Fruit fly (Drosophila melanogaster): Measurements from ENCODE around the gene CG1265.

The CG1265 gene

dm6 chr3L:4228187-4228836 is 26.3 kb upstream of the CG1265 start:
- no peak for TF ChIP-seq hb (GFP tag; IDR thresholded peaks at IDR 0.05; ENCODE audit: partially characterized antibody)
- TF ChIP-seq Lpt (GFP tag; optimal IDR thresholded peaks at IDR 0.05), result no peak
- TF ChIP-seq CG11695 (GFP tag; IDR thresholded peaks at IDR 0.05), result peak; percentile 95
- peak; percentile 90 for TF ChIP-seq CG16815 (GFP tag; optimal IDR thresholded peaks at IDR 0.05)
- peak; percentile 97 for TF ChIP-seq dmrt11E (tag; optimal IDR thresholded peaks at IDR 0.05)
- TF ChIP-seq CG15514 (GFP tag; optimal IDR thresholded peaks at IDR 0.05), result peak; percentile 77
- TF ChIP-seq CG2875 (GFP tag; optimal IDR thresholded peaks at IDR 0.05), result peak; percentile 98
- no peak for TF ChIP-seq sna (GFP tag; IDR thresholded peaks at IDR 0.05; ENCODE audit: partially characterized antibody)
- TF ChIP-seq Bteb2 (GFP tag; optimal IDR thresholded peaks at IDR 0.05), result peak; percentile 82
- peak; percentile 87 for TF ChIP-seq CG3838 (GFP tag; optimal IDR thresholded peaks at IDR 0.05)
- peak; percentile 96 for TF ChIP-seq Hsf (GFP tag; optimal IDR thresholded peaks at IDR 0.05)
- peak; percentile 95 for TF ChIP-seq aop (GFP tag; IDR thresholded peaks at IDR 0.05)
- TF ChIP-seq CG10462 (GFP tag; optimal IDR thresholded peaks at IDR 0.05), result peak; percentile 92
- peak; percentile 90 for TF ChIP-seq CG10267 (tag; optimal IDR thresholded peaks at IDR 0.05)
- TF ChIP-seq NFAT (GFP tag; IDR thresholded peaks at IDR 0.05), result peak; percentile 81
- TF ChIP-seq CG10274 (GFP tag; optimal IDR thresholded peaks at IDR 0.05), result peak; percentile 79
- TF ChIP-seq H2.0 (GFP tag; IDR thresholded peaks at IDR 0.05), result peak; percentile 96
- TF ChIP-seq Doc3 (GFP tag; IDR thresholded peaks at IDR 0.05; ENCODE audit: partially characterized antibody), result no peak
- no peak for TF ChIP-seq pita (GFP tag; optimal IDR thresholded peaks at IDR 0.05)
- TF ChIP-seq CrebB (tag; optimal IDR thresholded peaks at IDR 0.05), result peak; percentile 93
- no peak for TF ChIP-seq Trl (optimal IDR thresholded peaks at IDR 0.05)
- peak; percentile 94 for TF ChIP-seq Trl (GFP tag; optimal IDR thresholded peaks at IDR 0.05)
- no peak for TF ChIP-seq CG42726 (GFP tag; IDR thresholded peaks at IDR 0.05; ENCODE audit: partially characterized antibody)
- peak; percentile 83 for TF ChIP-seq corto (GFP tag; optimal IDR thresholded peaks at IDR 0.05)
- peak; percentile 95 for TF ChIP-seq org-1 (GFP tag; optimal IDR thresholded peaks at IDR 0.05)
- TF ChIP-seq CG12219 (GFP tag; optimal IDR thresholded peaks at IDR 0.05), result peak; percentile 97
- peak; percentile 92 for TF ChIP-seq eyg (GFP tag; optimal IDR thresholded peaks at IDR 0.05)
- peak; percentile 65; the same call in 1 of the 2 replicates for TF ChIP-seq wdn (GFP tag; IDR thresholded peaks at IDR 0.05)
- peak; percentile 88 for TF ChIP-seq gsb (GFP tag; IDR thresholded peaks at IDR 0.05)
- peak; percentile 93 for TF ChIP-seq ind (GFP tag; optimal IDR thresholded peaks at IDR 0.05)
- TF ChIP-seq bigmax (GFP tag; optimal IDR thresholded peaks at IDR 0.05), result peak; percentile 38
- peak; percentile 58 for TF ChIP-seq Hmx (GFP tag; optimal IDR thresholded peaks at IDR 0.05)
- TF ChIP-seq yki (optimal IDR thresholded peaks at IDR 0.05), result no peak
- peak; percentile 69 for TF ChIP-seq CG6854 (GFP tag; optimal IDR thresholded peaks at IDR 0.05)
- peak; percentile 88 for TF ChIP-seq CG4617 (GFP tag; optimal IDR thresholded peaks at IDR 0.05; ENCODE audit: borderline replicate concordance)
- TF ChIP-seq CG5180 (GFP tag; optimal IDR thresholded peaks at IDR 0.05), result peak; percentile 92
- TF ChIP-seq ap (GFP tag; IDR thresholded peaks at IDR 0.05), result peak; percentile 97
- peak; percentile 85 for TF ChIP-seq CG9876 (GFP tag; optimal IDR thresholded peaks at IDR 0.05)
- TF ChIP-seq CG15601 (tag; optimal IDR thresholded peaks at IDR 0.05), result peak; percentile 97
- peak; percentile 87 for TF ChIP-seq CG15696 (tag; optimal IDR thresholded peaks at IDR 0.05)
- peak; percentile 78 for TF ChIP-seq pho (GFP tag; optimal IDR thresholded peaks at IDR 0.05)
- peak; percentile 92 for TF ChIP-seq sqz (GFP tag; optimal IDR thresholded peaks at IDR 0.05)
- peak; percentile 99 for TF ChIP-seq ci (GFP tag; IDR thresholded peaks at IDR 0.05)
- peak; percentile 34 for TF ChIP-seq CG13894 (tag; optimal IDR thresholded peaks at IDR 0.05)
- peak; percentile 98 for TF ChIP-seq dmrt99B (tag; optimal IDR thresholded peaks at IDR 0.05)
- TF ChIP-seq CG31224 (GFP tag; IDR thresholded peaks at IDR 0.05), result peak; percentile 82
- TF ChIP-seq CG1603 (tag; optimal IDR thresholded peaks at IDR 0.05), result peak; percentile 98
- TF ChIP-seq danr (GFP tag; IDR thresholded peaks at IDR 0.05), result peak; percentile 96
- peak; percentile 94 for TF ChIP-seq pb (GFP tag; optimal IDR thresholded peaks at IDR 0.05)
- TF ChIP-seq ato (GFP tag; IDR thresholded peaks at IDR 0.05; ENCODE audit: partially characterized antibody), result no peak
